Fruit fly (Drosophila melanogaster) whole organism, adult: ENCODE results near the gene Fic.

ENCODE experiments used
- CG11617 ChIP-seq: fragments of 200-800 bp; sonication (Bioruptor generic); optimal IDR thresholded peaks from 2 replicates; lab custom pipeline; 2017; ENCODE audit warnings: mild to moderate bottlenecking, missing biosample characterization, missing genetic modification reagents, missing genetic modification characterization
- CG12768 ChIP-seq: fragments of 200-800 bp; sonication (Bioruptor generic); optimal IDR thresholded peaks from 2 replicates; lab custom pipeline; 2017; ENCODE audit warnings: missing biosample characterization, missing genetic modification characterization, mild to moderate bottlenecking, moderate library complexity, missing genetic modification reagents
- CG14711 ChIP-seq: fragments of 200-800 bp; sonication (Bioruptor generic); optimal IDR thresholded peaks from 2 replicates; lab custom pipeline; 2018; ENCODE audit warnings: missing biosample characterization, mild to moderate bottlenecking, missing genetic modification characterization, moderate library complexity
- CG1620 ChIP-seq: fragments of 200-800 bp; sonication (Bioruptor generic); optimal IDR thresholded peaks from 2 replicates; lab custom pipeline; 2016; ENCODE audit warnings: missing biosample characterization, missing genetic modification characterization
- CG33017 ChIP-seq: fragments of 200-800 bp; sonication (Bioruptor generic); optimal IDR thresholded peaks from 2 replicates; lab custom pipeline; 2018; ENCODE audit warnings: missing biosample characterization, mild to moderate bottlenecking, missing genetic modification characterization, moderate library complexity
- CG5204 ChIP-seq: fragments of 200-800 bp; sonication (Bioruptor generic); optimal IDR thresholded peaks from 2 replicates; lab custom pipeline; 2016; ENCODE audit warnings: missing biosample characterization, missing genetic modification characterization
- CG7045 ChIP-seq: fragments of 200-800 bp; sonication (Bioruptor generic); optimal IDR thresholded peaks from 2 replicates; lab custom pipeline; 2017; ENCODE audit warnings: missing biosample characterization, mild to moderate bottlenecking, missing genetic modification characterization
- CG7101 ChIP-seq: fragments of 200-800 bp; sonication (Bioruptor generic); optimal IDR thresholded peaks from 2 replicates; lab custom pipeline; 2018; ENCODE audit warnings: missing biosample characterization, mild to moderate bottlenecking, missing genetic modification characterization, moderate library complexity
- Clk ChIP-seq: fragments of 200-800 bp; sonication (Bioruptor generic); optimal IDR thresholded peaks from 2 replicates; lab custom pipeline; 2017; ENCODE audit warnings: missing biosample characterization, missing genetic modification characterization
- Crg-1 ChIP-seq: fragments of 200-800 bp; sonication (Bioruptor generic); optimal IDR thresholded peaks from 2 replicates; lab custom pipeline; 2016; ENCODE audit warnings: missing biosample characterization, missing genetic modification characterization
- Hr96 ChIP-seq: fragments of 200-800 bp; sonication (Bioruptor generic); optimal IDR thresholded peaks from 2 replicates; lab custom pipeline; 2016; ENCODE audit warnings: missing biosample characterization, missing genetic modification characterization
- Mnt ChIP-seq: fragments of 200-800 bp; sonication (Bioruptor generic); optimal IDR thresholded peaks from 2 replicates; lab custom pipeline; 2016; ENCODE audit warnings: missing biosample characterization, mild to moderate bottlenecking, missing genetic modification characterization
- bab1 ChIP-seq: fragments of 200-800 bp; sonication (Bioruptor generic); optimal IDR thresholded peaks from 3 replicates; lab custom pipeline; 2019; ENCODE audit warnings: missing biosample characterization, mild to moderate bottlenecking, missing genetic modification characterization, moderate library complexity
- cic ChIP-seq: fragments of 200-800 bp; sonication (Bioruptor generic); optimal IDR thresholded peaks from 2 replicates; lab custom pipeline; 2017; ENCODE audit warnings: missing biosample characterization, mild to moderate bottlenecking, missing genetic modification characterization, moderate library complexity
- cnc ChIP-seq, 2 experiments: fragments of >200 bp; optimal IDR thresholded peaks; 2 replicates each; lab custom pipeline; 2017
- kay ChIP-seq: fragments of 200-800 bp; sonication (Bioruptor generic); peaks from one replicate; lab custom pipeline; 2016; ENCODE audit warnings: missing biosample characterization, missing genetic modification characterization, borderline replicate concordance
- ovo ChIP-seq: fragments of 200-800 bp; sonication (Bioruptor generic); optimal IDR thresholded peaks from 2 replicates; lab custom pipeline; 2016; ENCODE audit warnings: missing biosample characterization, missing genetic modification characterization
- pad ChIP-seq: fragments of 200-800 bp; sonication (Bioruptor generic); optimal IDR thresholded peaks from 3 replicates; lab custom pipeline; 2017; ENCODE audit warnings: missing biosample characterization, missing genetic modification characterization, mild to moderate bottlenecking, moderate library complexity, missing genetic modification reagents
- tj ChIP-seq: fragments of 200-800 bp; sonication (Bioruptor generic); optimal IDR thresholded peaks from 3 replicates; lab custom pipeline; 2017; ENCODE audit warnings: missing biosample characterization, mild to moderate bottlenecking, missing genetic modification characterization, moderate library complexity
- toe ChIP-seq: fragments of 200-800 bp; sonication (Bioruptor generic); optimal IDR thresholded peaks from 2 replicates; lab custom pipeline; 2016; ENCODE audit warnings: missing biosample characterization, missing genetic modification characterization

The Fic gene

dm6 chr2L:6463392-6463791 is 39.3 kb downstream of the Fic start:
- TF ChIP-seq cnc (optimal IDR thresholded peaks at IDR 0.05; lab: Kevin White, UChicago) = no peak
- TF ChIP-seq bab1 (GFP tag; lab: Kevin White, UChicago) = no peak
- TF ChIP-seq ovo (GFP tag; lab: Kevin White, UChicago) = no peak
- no peak for TF ChIP-seq CG11617 (GFP tag; lab: Kevin White, UChicago)
- no peak for TF ChIP-seq CG14711
- TF ChIP-seq CG5204 = no peak

- TF ChIP-seq CG14711 = no peak
- TF ChIP-seq CG33017 (tag; lab: Kevin White, UChicago) = no peak
- no peak for TF ChIP-seq CG1620
- no peak for TF ChIP-seq cnc (optimal IDR thresholded peaks at IDR 0.05; lab: Kevin White, UChicago)
- no peak for TF ChIP-seq toe (GFP tag; lab: Kevin White, UChicago)
Observed at dm6 chr2L:6464270-6464669, 40.1 kb downstream of the Fic start.

dm6 chr2L:6464780-6465179 is 40.6 kb downstream of the Fic start:
- TF ChIP-seq ovo (GFP tag; lab: Kevin White, UChicago) (no peak), Clk (no peak), Crg-1 (no peak), kay (GFP tag; lab: Kevin White, UChicago) (no peak)

- TF ChIP-seq CG7101 (tag; lab: Kevin White, UChicago) (no peak), bab1 (GFP tag; lab: Kevin White, UChicago) (peak; percentile 53), CG12768 (GFP tag; lab: Kevin White, UChicago) (no peak), cic (GFP tag; lab: Kevin White, UChicago) (peak; percentile 30), CG1620 (no peak), cnc (optimal IDR thresholded peaks at IDR 0.05; lab: Kevin White, UChicago) (no peak)
Observed at dm6 chr2L:6465497-6465896, 41.4 kb downstream of the Fic start, which contains the start of gene Rchy1. Gene Rchy1, minus strand, starts transcription at chr2L:6465669.

dm6 chr2L:6467509-6467908 is 43.4 kb downstream of the Fic start, which contains the start of gene HemK1:
Gene HemK1, minus strand, starts transcription at chr2L:6467698.
- no peak for TF ChIP-seq toe (GFP tag; lab: Kevin White, UChicago)
- peak; percentile 37 for TF ChIP-seq CG7101 (tag; lab: Kevin White, UChicago)
- peak; percentile 64 for TF ChIP-seq bab1 (GFP tag; lab: Kevin White, UChicago)
- TF ChIP-seq ovo (GFP tag; lab: Kevin White, UChicago) = no peak
- TF ChIP-seq pad (GFP tag; lab: Kevin White, UChicago) = no peak

- no peak for TF ChIP-seq kay (GFP tag; lab: Kevin White, UChicago)
- TF ChIP-seq cic (GFP tag; lab: Kevin White, UChicago) = no peak
- no peak for TF ChIP-seq CG7101 (tag; lab: Kevin White, UChicago)
- no peak for TF ChIP-seq CG12768 (GFP tag; lab: Kevin White, UChicago)
- no peak for TF ChIP-seq Crg-1
- TF ChIP-seq tj (GFP tag; lab: Kevin White, UChicago) = no peak
- no peak for TF ChIP-seq CG5204
- no peak for TF ChIP-seq ovo (GFP tag; lab: Kevin White, UChicago)
- TF ChIP-seq Hr96 = no peak
- no peak for TF ChIP-seq cnc (optimal IDR thresholded peaks at IDR 0.05; lab: Kevin White, UChicago)
- TF ChIP-seq CG33017 (tag; lab: Kevin White, UChicago) = no peak
- no peak for TF ChIP-seq bab1 (GFP tag; lab: Kevin White, UChicago)
- no peak for TF ChIP-seq CG7045 (GFP tag; lab: Kevin White, UChicago)
- no peak for TF ChIP-seq Clk
- TF ChIP-seq CG14711 = no peak
- TF ChIP-seq CG1620 = no peak
- TF ChIP-seq pad (GFP tag; lab: Kevin White, UChicago) = no peak
- TF ChIP-seq CG11617 (GFP tag; lab: Kevin White, UChicago) = no peak
- no peak for TF ChIP-seq Mnt (GFP tag; lab: Kevin White, UChicago)
Observed at dm6 chr2L:6470100-6470644, 46.0 kb downstream of the Fic start.

- TF ChIP-seq cnc (optimal IDR thresholded peaks at IDR 0.05; lab: Kevin White, UChicago) (no peak), CG33017 (tag; lab: Kevin White, UChicago) (peak; percentile 30), tj (GFP tag; lab: Kevin White, UChicago) (no peak), Crg-1 (no peak), CG14711 (no peak), CG7101 (tag; lab: Kevin White, UChicago) (no peak), cic (GFP tag; lab: Kevin White, UChicago) (peak; percentile 82), toe (GFP tag; lab: Kevin White, UChicago) (peak; percentile 6), kay (GFP tag; lab: Kevin White, UChicago) (no peak), CG5204 (no peak), Mnt (GFP tag; lab: Kevin White, UChicago) (peak; percentile 62), pad (GFP tag; lab: Kevin White, UChicago) (no peak), ovo (GFP tag; lab: Kevin White, UChicago) (no peak), CG12768 (GFP tag; lab: Kevin White, UChicago) (no peak), CG11617 (GFP tag; lab: Kevin White, UChicago) (peak; percentile 26), Clk (no peak), Hr96 (no peak), bab1 (GFP tag; lab: Kevin White, UChicago) (no peak), CG7045 (GFP tag; lab: Kevin White, UChicago) (peak; percentile 38), CG1620 (no peak)
Observed at dm6 chr2L:6471978-6472776, 48.0 kb downstream of the Fic start.
